Worm (Caenorhabditis elegans) whole organism, L4/young adult: Measurements from ENCODE around the gene R08A2.1.
"Not testable (repeated sequence)": the region's sequence is repeated elsewhere in the genome, so short reads cannot be mapped to it uniquely, and the experiment has no call there.

Experiments used
- W03F9.2 ChIP-seq: fragments of 150-350 bp; optimal IDR thresholded peaks from 2 replicates; lab custom pipeline; 2014; ENCODE audit warnings: missing biosample characterization, missing genetic modification characterization
- dao-5 ChIP-seq: sonication (generic microtip); optimal IDR thresholded peaks from 2 replicates; lab custom pipeline; 2016; ENCODE audit warnings: missing genotype, missing genetic modification characterization, moderate library complexity, missing compliant biosample characterization
- him-1 ChIP-seq: sonication (generic microtip); optimal IDR thresholded peaks from 2 replicates; lab custom pipeline; 2016; ENCODE audit warnings: missing genotype, missing genetic modification reagents, missing genetic modification characterization, missing compliant biosample characterization

Gene R08A2.1

DNA sequence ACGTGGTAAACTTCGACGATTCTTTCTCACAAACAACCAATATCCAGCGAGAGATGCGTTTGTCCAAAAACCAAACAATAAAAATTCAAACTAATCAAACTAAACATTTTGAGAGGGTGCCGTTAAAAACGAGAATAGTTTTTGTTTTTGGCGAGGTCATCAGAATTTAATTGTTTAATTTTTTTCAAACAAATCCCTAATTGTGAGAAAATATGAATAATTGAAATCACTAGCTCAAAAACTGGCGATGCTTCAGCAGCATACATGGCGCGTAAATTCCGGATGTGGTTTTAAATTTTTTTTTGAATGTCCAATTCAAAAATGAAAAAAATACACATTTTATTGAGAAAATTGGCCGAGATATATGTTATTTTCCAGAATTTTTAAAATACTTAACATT is at the start of gene R08A2.1:
TSS of gene R08A2.1 (minus strand) at position 101 of the 400 bp plus-strand sequence.
- no peak for TF ChIP-seq dao-5
- TF ChIP-seq W03F9.2, result no peak
- TF ChIP-seq him-1 (tag; lab: Kevin White, UChicago), result no peak

DNA sequence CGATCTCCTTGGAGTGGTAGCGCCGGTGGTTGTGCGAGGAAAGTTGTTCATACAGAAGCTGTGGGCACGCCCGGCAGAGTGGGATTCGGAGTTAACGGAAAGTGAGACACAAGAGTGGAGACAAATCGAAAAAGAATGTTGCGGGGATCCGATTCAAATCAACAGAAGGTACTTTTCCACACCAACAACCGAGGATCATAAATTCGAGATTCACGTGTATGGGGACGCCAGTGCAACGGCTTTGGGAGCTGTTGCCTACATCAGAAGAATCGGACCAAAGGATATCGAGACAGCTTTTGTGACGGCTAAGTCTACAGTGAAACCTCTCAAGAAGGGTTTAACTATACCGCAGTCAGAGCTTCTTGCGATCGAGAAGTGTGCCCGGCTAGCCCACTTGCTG is 44.2 kb upstream of the R08A2.1 start:
- TF ChIP-seq dao-5 (no peak), W03F9.2 (no peak), him-1 (tag; lab: Kevin White, UChicago) (no peak)

DNA sequence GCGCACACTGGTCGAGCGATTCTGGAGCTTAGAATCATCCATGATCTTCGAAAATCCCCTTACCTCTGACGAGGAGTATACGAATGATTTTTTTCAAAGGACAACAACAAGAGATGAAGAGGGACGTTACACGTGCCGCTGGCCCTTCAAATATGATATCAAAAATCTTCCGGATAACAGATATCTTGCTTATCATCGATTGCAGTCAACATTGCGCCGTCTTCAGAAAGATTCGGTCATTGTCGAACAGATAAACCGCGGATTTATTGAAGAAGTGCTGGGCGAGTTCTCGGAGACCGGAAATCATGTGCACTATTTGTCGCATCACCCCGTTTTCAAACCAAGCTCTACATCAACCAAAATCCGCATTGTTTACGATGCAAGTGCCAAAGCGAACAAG is 43.2 kb upstream of the R08A2.1 start:
- TF ChIP-seq dao-5 (no peak), W03F9.2 (no peak), him-1 (tag; lab: Kevin White, UChicago) (no peak)

DNA sequence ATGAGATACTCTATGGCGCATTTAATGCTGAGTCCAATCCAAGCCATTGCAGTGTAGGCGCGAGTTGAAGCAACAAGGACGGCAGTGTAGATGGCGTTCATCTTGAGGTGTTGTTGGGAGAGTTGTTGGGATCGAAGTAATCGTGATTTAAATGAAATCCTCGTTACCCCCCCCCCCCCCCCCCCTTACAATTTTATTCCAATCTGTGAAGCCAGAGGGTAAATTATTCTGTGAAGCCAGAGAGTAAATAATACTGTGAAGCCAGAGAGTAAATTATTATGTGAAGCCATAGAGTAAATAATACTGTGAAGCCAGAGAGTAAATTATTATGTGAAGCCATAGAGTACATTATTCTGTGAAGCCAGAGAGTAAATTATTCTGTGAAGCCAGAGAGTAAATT is 31.0 kb upstream of the R08A2.1 start, which contains the start of gene nspa-10:
TSS of gene nspa-10 (minus strand) at position 101 of the 400 bp plus-strand sequence.
- not testable (repeated sequence) for TF ChIP-seq dao-5; him-1 (tag; lab: Kevin White, UChicago); W03F9.2

DNA sequence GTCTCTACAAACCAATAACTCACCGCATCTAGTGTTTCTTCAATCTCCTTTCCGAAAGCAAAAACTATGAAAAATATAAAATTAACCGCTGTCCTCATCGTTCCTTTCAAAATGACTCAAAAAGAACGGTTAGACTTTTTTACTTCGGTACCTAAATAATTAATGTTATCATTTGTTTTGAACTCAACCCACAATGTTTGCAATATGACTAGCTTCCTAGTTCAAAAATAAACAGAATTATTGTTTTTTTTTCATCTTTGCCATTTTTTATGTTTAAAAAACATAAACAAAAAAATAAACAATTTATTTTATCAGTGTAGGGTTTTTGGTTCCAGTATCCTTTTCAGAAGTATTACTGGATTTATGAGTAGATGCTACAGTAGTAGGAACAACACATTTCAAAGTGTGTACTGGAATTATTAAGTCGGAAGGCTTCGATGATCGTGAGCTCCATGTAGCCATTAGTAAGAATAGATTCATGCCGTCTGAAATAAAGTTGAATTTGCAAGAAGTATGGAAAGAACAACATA is 29.3 kb upstream of the R08A2.1 start, which contains the start of the genes lipl-8 and Y50E8A.22:
TSS of gene lipl-8 (minus strand) at position 101 of the 530 bp plus-strand sequence.
TSS of gene Y50E8A.22 (minus strand) at position 480 of the 530 bp plus-strand sequence.
- TF ChIP-seq dao-5, result no peak
- TF ChIP-seq him-1 (tag; lab: Kevin White, UChicago), result no peak
- TF ChIP-seq W03F9.2, result no peak

DNA sequence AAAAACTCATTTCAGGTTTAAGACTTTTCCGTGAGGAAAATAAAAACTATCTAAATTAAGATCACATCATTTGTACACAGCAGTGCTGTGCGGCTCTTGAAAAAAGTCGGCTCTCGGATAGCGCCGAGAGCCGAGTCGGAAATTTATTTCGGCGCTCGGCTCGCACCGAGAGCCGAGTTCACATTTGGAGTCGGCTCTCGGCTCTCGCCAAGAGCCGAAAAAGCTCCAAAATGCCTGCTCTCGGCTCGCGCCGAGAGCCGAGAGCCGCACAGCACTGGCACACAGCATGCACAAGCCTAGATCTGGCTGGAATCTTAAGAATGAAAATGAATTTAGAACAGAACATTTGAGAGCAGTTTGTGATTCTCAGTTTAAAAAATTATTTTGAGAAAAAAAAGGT is 27.6 kb upstream of the R08A2.1 start:
- no peak for TF ChIP-seq him-1 (tag; lab: Kevin White, UChicago)

DNA sequence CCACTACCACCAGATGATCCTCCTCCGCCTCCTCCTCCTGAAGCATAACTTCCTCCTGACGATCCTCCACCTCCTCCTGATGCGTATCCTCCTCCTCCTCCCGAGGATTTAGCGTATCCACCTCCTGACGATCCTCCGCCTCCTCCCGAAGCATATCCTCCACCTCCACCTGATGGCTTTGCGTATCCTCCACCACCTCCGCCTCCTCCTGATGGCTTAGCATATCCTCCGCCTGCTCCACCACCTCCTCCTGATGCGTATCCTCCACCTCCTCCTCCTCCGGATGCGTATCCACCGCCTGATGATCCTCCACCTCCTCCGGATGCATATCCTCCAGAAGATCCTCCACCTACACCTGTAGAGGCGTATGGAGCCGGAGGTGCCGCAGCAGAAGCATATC is 25.4 kb upstream of the R08A2.1 start:
- TF ChIP-seq W03F9.2 (no peak), him-1 (tag; lab: Kevin White, UChicago) (no peak), dao-5 (no peak)

DNA sequence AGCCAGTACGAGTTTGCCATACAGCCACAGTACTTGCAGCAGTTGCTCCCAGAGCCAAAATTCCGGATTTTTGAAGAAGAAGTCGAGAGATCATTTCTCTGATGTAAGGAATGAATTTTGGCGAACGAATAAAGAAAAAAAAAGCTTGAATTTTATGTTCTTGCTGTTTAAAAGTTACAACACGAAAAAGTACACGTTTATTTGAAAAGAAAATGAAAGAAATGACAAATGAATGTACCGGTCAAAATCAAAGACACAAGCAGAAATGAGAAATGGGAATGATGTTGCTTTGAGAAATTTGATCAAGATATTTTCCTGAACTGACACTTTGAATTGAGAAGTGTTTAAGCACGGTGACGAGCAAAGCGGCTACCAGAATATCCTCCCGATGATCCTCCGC is 21.8 kb upstream of the R08A2.1 start, which contains the start of gene Y50E8A.6:
TSS of gene Y50E8A.6 (minus strand) at position 101 of the 400 bp plus-strand sequence.
- TF ChIP-seq dao-5, result no peak
- no peak for TF ChIP-seq him-1 (tag; lab: Kevin White, UChicago)
- no peak for TF ChIP-seq W03F9.2

DNA sequence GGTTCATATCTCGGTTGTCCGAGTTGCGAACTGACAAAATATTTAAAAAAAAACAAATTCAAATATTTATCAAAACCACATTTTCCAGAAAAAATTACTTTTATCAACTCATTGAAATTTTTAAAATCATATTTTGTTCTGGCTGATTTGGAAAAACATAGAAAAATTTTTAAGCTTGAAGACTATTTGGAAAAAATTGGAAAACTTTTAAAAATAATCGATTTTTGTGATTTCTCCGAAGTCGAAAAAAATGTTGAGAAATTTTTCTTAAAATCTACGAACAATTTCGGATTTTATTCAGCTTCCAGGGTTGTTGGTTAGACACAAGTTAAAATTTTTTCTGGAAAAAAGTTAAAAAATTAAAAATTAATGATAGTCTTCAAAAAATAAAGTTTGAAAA is 17.5 kb upstream of the R08A2.1 start, which contains the start of gene Y50E8A.5:
TSS of gene Y50E8A.5 (minus strand) at position 101 of the 400 bp plus-strand sequence.
- TF ChIP-seq dao-5, result no peak
- TF ChIP-seq him-1 (tag; lab: Kevin White, UChicago), result no peak
- TF ChIP-seq W03F9.2, result no peak

DNA sequence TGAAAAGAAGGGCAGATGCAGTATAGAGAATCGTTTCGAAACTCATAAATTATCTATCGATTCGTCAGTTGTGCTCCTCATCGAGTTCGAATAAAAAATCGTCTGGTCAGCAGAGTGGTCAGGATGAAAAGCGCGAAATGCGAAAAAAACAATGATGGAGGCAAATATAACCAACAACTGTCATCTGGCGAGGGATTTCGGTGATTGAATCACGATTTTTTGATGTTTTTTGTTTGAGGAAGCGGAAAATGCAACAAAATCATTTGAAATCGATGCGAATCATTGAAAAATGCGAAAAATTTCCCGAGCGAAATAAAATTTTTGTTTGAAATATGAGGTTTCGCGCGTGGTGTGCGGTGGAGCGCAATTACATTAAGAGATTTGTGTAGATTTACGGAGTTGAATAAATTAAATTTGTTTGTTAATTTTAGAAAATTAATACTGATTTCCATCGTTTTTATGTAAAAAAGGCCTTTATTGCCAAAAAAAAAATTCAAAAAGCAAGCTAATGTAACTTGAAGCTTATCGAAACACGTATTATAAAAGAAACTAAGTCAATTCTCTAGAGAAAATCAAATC is 14.9 kb upstream of the R08A2.1 start, which contains the start of gene unc-61:
TSS of gene unc-61 (minus strand) at position 51 of the 579 bp plus-strand sequence.
- TF ChIP-seq W03F9.2, result no peak
- TF ChIP-seq him-1 (tag; lab: Kevin White, UChicago), result no peak
- no peak for TF ChIP-seq dao-5

DNA sequence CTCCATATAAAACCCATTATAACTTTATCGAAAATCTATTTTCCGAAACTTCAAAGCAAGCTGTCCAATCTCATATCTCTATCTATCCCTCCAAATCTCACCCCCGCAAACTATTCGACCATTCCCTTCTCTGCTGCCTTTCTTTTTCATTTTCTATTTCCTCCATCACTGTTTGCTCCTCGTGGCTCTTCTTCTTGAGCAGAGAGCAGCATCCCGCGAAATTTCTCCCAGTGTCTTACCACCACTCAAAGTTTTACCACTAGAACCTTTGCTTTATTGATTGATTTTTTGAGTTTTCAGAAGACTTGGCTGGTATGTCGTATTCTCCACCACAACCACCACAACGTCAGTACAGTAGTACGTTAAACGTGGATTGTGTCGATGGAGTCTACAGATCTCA is 10.0 kb upstream of the R08A2.1 start, which contains the start of gene oig-3:
TSS of gene oig-3 (plus strand) at position 301 of the 400 bp plus-strand sequence.
- no peak for TF ChIP-seq W03F9.2
- no peak for TF ChIP-seq dao-5
- TF ChIP-seq him-1 (tag; lab: Kevin White, UChicago), result no peak

DNA sequence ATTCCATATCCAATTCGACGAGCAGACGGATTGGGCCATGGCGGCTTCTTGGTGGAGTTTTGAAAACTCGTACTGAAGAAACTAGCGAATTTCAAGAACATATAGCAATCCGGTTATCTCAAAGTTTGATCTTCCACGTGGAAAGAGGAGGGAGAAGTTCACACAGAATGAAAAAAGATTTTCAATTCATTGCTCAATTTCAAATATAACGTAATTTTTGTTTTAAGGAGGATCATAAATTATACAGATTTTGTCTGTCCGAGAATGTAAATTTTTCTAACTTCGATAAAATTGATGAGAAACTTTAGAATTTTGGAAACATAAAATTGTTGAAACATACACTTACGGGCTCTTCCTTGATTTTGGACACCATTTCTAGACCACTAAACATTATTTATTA is 9.4 kb upstream of the R08A2.1 start, which contains the start of gene Y50E8A.2:
TSS of gene Y50E8A.2 (minus strand) at position 101 of the 400 bp plus-strand sequence.
- no peak for TF ChIP-seq W03F9.2
- TF ChIP-seq dao-5, result no peak
- TF ChIP-seq him-1 (tag; lab: Kevin White, UChicago), result no peak

DNA sequence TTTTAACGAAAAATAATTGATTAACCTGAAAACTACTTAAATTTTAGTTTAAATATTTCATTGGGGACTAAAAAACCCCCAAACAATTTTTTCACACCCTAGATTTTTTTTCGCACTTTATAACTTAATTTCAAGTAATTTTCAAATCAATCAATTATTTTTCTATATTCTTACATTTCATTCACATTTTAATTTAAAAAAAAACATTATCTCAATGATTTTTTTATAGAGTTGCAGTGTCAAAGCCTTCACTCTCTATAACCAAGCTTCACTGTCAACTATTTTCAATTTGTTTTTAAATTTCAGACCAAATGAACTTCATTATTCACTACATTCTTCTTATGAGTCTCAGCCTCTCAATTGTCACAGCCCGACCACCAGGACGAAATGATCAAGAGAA is 7.2 kb upstream of the R08A2.1 start, which contains the start of gene Y50E8A.1:
TSS of gene Y50E8A.1 (plus strand) at position 301 of the 400 bp plus-strand sequence.
- TF ChIP-seq dao-5 (no peak), him-1 (tag; lab: Kevin White, UChicago) (no peak), W03F9.2 (no peak)

DNA sequence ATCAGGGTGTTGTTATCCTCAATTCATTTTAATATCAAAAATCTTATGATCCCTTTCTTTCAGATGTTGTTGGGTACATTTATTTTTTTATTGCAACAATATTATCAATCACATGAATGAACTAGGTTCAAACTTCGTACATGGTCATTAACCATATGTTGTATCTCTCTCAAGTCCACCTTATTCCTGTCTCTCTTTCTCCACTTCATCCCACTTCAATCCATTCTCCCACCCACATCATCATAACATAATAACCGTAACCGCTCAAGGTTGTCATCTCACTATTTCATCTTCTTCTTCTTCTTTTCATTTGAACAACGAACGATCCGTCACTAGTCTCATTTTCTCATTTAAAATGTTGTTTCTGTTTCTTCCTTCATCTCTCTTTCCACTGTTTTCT is 6.0 kb upstream of the R08A2.1 start:
- TF ChIP-seq W03F9.2 (no peak), him-1 (tag; lab: Kevin White, UChicago) (no peak), dao-5 (no peak)

DNA sequence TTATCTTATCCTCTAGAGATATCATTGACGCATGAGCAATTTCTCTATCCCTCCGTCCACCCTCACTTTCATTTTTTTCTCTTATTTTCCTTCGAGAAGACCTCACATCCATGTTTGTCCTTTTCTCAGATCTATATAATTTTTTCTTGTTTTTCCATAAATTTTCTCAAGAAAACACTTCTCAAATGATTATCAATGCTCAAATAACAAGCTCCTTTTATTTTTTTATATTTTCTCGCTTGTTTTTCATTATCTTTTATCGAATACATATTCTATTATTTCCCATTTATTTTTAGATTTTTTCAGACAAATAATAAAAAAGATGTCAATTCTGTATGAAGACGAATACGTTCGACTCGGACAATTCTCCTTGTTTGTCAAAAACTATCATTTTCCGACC is 3.6 kb upstream of the R08A2.1 start, which contains the start of gene R08A2.7:
TSS of gene R08A2.7 (plus strand) at position 301 of the 400 bp plus-strand sequence.
- TF ChIP-seq him-1 (tag; lab: Kevin White, UChicago), result no peak
